Fruit fly (Drosophila melanogaster) whole organism, embryonic: ENCODE data around the gene CG32767.

ENCODE experiments used
- ATbp ChIP-seq: fragments of 200-800 bp; sonication (Bioruptor generic); optimal IDR thresholded peaks from 2 replicates; lab custom pipeline; 2017; ENCODE audit warnings: missing biosample characterization, mild to moderate bottlenecking, missing genetic modification characterization, missing genetic modification reagents
- CG10366 ChIP-seq: fragments of 200-800 bp; sonication (Bioruptor generic); IDR thresholded peaks from 2 replicates; pipeline ENCODE4 v1.3.6; 2022; ENCODE audit warnings: missing biosample characterization, missing genetic modification characterization
- CG12391 ChIP-seq: fragments of 200-800 bp; sonication (Bioruptor generic); optimal IDR thresholded peaks from 3 replicates; lab custom pipeline; 2018; ENCODE audit warnings: missing biosample characterization, mild to moderate bottlenecking, missing genetic modification characterization, moderate library complexity
- CG12769 ChIP-seq: fragments of 200-800 bp; sonication (Bioruptor generic); optimal IDR thresholded peaks from 2 replicates; lab custom pipeline; 2019; ENCODE audit warnings: missing biosample characterization, mild to moderate bottlenecking, missing genetic modification characterization, moderate library complexity
- CG13424 ChIP-seq: fragments of 200-800 bp; sonication (Bioruptor generic); optimal IDR thresholded peaks from 2 replicates; lab custom pipeline; 2019; ENCODE audit warnings: missing biosample characterization, mild to moderate bottlenecking, missing genetic modification characterization, moderate library complexity
- CG14710 ChIP-seq: fragments of 200-800 bp; sonication (Bioruptor generic); optimal IDR thresholded peaks from 3 replicates; lab custom pipeline; 2019; ENCODE audit warnings: missing biosample characterization, mild to moderate bottlenecking, missing genetic modification characterization, moderate library complexity
- CG15269 ChIP-seq: fragments of 200-800 bp; sonication (Bioruptor generic); optimal IDR thresholded peaks from 2 replicates; lab custom pipeline; 2018; ENCODE audit warnings: missing biosample characterization, mild to moderate bottlenecking, missing genetic modification characterization, moderate library complexity
- CG15696 ChIP-seq: fragments of 200-800 bp; sonication (Bioruptor generic); optimal IDR thresholded peaks from 2 replicates; lab custom pipeline; 2019; ENCODE audit warnings: missing biosample characterization, mild to moderate bottlenecking, missing genetic modification characterization, moderate library complexity
- CG1602 ChIP-seq: fragments of 200-800 bp; sonication (Bioruptor generic); optimal IDR thresholded peaks from 3 replicates; lab custom pipeline; 2016; ENCODE audit warnings: missing biosample characterization, missing genetic modification characterization
- CG1603 ChIP-seq: fragments of 200-800 bp; sonication (Bioruptor generic); optimal IDR thresholded peaks from 2 replicates; lab custom pipeline; 2019; ENCODE audit warnings: missing biosample characterization, mild to moderate bottlenecking, missing genetic modification characterization, moderate library complexity
- CG17385 ChIP-seq: fragments of 200-800 bp; sonication (Bioruptor generic); optimal IDR thresholded peaks from 3 replicates; lab custom pipeline; 2018; ENCODE audit warnings: missing biosample characterization, mild to moderate bottlenecking, missing genetic modification characterization
- CG17802 ChIP-seq: fragments of 200-800 bp; sonication (Bioruptor generic); optimal IDR thresholded peaks from 2 replicates; lab custom pipeline; 2018; ENCODE audit warnings: missing biosample characterization, mild to moderate bottlenecking, missing genetic modification characterization, moderate library complexity
- CG18619 ChIP-seq: fragments of 200-800 bp; sonication (Bioruptor generic); optimal IDR thresholded peaks from 3 replicates; lab custom pipeline; 2017; ENCODE audit warnings: missing biosample characterization, mild to moderate bottlenecking, missing genetic modification characterization
- CG2712 ChIP-seq: fragments of 200-800 bp; optimal IDR thresholded peaks from 3 replicates; lab custom pipeline; 2019; ENCODE audit warnings: missing biosample characterization, mild to moderate bottlenecking, missing genetic modification characterization, moderate library complexity
- CG30403 ChIP-seq: fragments of 200-800 bp; sonication (Bioruptor generic); optimal IDR thresholded peaks from 3 replicates; lab custom pipeline; 2016; ENCODE audit warnings: missing biosample characterization, missing genetic modification characterization
- CG31388 ChIP-seq: fragments of 200-800 bp; sonication (Bioruptor generic); optimal IDR thresholded peaks from 2 replicates; lab custom pipeline; 2016; ENCODE audit warnings: missing biosample characterization, missing genetic modification characterization
- CG31441 ChIP-seq: fragments of 200-800 bp; sonication (Bioruptor generic); IDR thresholded peaks from 2 replicates; pipeline ENCODE4 v1.3.6; 2022; ENCODE audit warnings: missing biosample characterization, missing genetic modification characterization
- CG34376 ChIP-seq: fragments of 200-800 bp; sonication (Bioruptor generic); optimal IDR thresholded peaks from 2 replicates; lab custom pipeline; 2018; ENCODE audit warnings: missing biosample characterization, mild to moderate bottlenecking, missing genetic modification characterization
- CG4730 ChIP-seq: fragments of 200-800 bp; sonication (Bioruptor generic); IDR thresholded peaks from 2 replicates; pipeline ENCODE4 v1.3.6; 2022; ENCODE audit warnings: missing biosample characterization, missing genetic modification characterization
- CG4820 ChIP-seq: fragments of 200-800 bp; sonication (Bioruptor generic); optimal IDR thresholded peaks from 3 replicates; lab custom pipeline; 2016; ENCODE audit warnings: missing biosample characterization, missing genetic modification characterization
- CG5245 ChIP-seq: fragments of 200-800 bp; sonication (Bioruptor generic); optimal IDR thresholded peaks from 3 replicates; lab custom pipeline; 2016; ENCODE audit warnings: missing biosample characterization, missing genetic modification characterization
- CG6654 ChIP-seq: fragments of 200-800 bp; sonication (Bioruptor generic); optimal IDR thresholded peaks from 2 replicates; lab custom pipeline; 2017; ENCODE audit warnings: missing biosample characterization, mild to moderate bottlenecking, missing genetic modification characterization
- CG6765 ChIP-seq: fragments of 200-800 bp; sonication (Bioruptor generic); optimal IDR thresholded peaks from 3 replicates; lab custom pipeline; 2017; ENCODE audit warnings: missing biosample characterization, mild to moderate bottlenecking, missing genetic modification characterization
- CG7556 ChIP-seq: fragments of 200-800 bp; sonication (Bioruptor generic); optimal IDR thresholded peaks from 2 replicates; lab custom pipeline; 2017; ENCODE audit warnings: missing biosample characterization, mild to moderate bottlenecking, missing genetic modification characterization
- CG7839 ChIP-seq: fragments of 200-800 bp; sonication (Bioruptor generic); optimal IDR thresholded peaks from 3 replicates; lab custom pipeline; 2018; ENCODE audit warnings: missing biosample characterization, mild to moderate bottlenecking, missing genetic modification characterization, moderate library complexity
- CG7963 ChIP-seq: fragments of 200-800 bp; sonication (Bioruptor generic); IDR thresholded peaks from 3 replicates; pipeline ENCODE4 v1.3.6; 2022; ENCODE audit warnings: missing biosample characterization, missing genetic modification characterization; ENCODE audit not compliant: partially characterized antibody
- Chrac-16 ChIP-seq: fragments of 200-800 bp; sonication (Bioruptor generic); optimal IDR thresholded peaks from 3 replicates; lab custom pipeline; 2016; ENCODE audit warnings: missing biosample characterization, missing genetic modification characterization
- D19B ChIP-seq: fragments of 200-800 bp; sonication (Bioruptor generic); optimal IDR thresholded peaks from 2 replicates; lab custom pipeline; 2017; ENCODE audit warnings: missing biosample characterization, mild to moderate bottlenecking, missing genetic modification characterization
- Dek ChIP-seq: fragments of 200-800 bp; sonication (Bioruptor generic); optimal IDR thresholded peaks from 3 replicates; lab custom pipeline; 2019; ENCODE audit warnings: missing biosample characterization, mild to moderate bottlenecking, missing genetic modification characterization, moderate library complexity
- Dip2 ChIP-seq: fragments of 200-800 bp; sonication (Bioruptor generic); IDR thresholded peaks from 2 replicates; pipeline ENCODE4 v1.3.6; 2022; ENCODE audit warnings: missing biosample characterization, missing genetic modification characterization
- E2f1 ChIP-seq: fragments of 200-800 bp; sonication (Bioruptor generic); IDR thresholded peaks from 2 replicates; pipeline ENCODE4 v1.3.6; 2022; ENCODE audit warnings: missing biosample characterization, missing genetic modification characterization
- Eip74EF ChIP-seq, 2 experiments: fragments of 200-800 bp in 1 of 2; fragments of >200 bp in 1 of 2; sonication (Bioruptor generic) in 1 of 2; optimal IDR thresholded peaks; 2 replicates each; lab custom pipeline; 2017 to 2019; ENCODE audit warnings: missing biosample characterization in 2 of 2, missing genetic modification characterization in 2 of 2, mild to moderate bottlenecking in 1 of 2, moderate library complexity in 1 of 2
- Ets65A ChIP-seq: fragments of 200-800 bp; sonication (Bioruptor generic); peaks from one replicate; lab custom pipeline; 2016; ENCODE audit warnings: missing biosample characterization, missing genetic modification characterization
- Hr39 ChIP-seq: fragments of >200 bp; optimal IDR thresholded peaks from 2 replicates; lab custom pipeline; 2017
- Sin3A ChIP-seq: fragments of >200 bp; optimal IDR thresholded peaks from 2 replicates; lab custom pipeline; 2018
- Sox102F ChIP-seq: fragments of 200-800 bp; sonication (Bioruptor generic); optimal IDR thresholded peaks from 2 replicates; lab custom pipeline; 2018; ENCODE audit warnings: missing biosample characterization, mild to moderate bottlenecking, missing genetic modification characterization, moderate library complexity
- aop ChIP-seq: fragments of 200-800 bp; sonication (Bioruptor generic); IDR thresholded peaks from 2 replicates; pipeline ENCODE4 v1.3.6; 2022; ENCODE audit warnings: missing biosample characterization, missing genetic modification characterization
- bcd ChIP-seq: fragments of 200-800 bp; sonication (Bioruptor generic); optimal IDR thresholded peaks from 2 replicates; lab custom pipeline; 2017; ENCODE audit warnings: missing biosample characterization, mild to moderate bottlenecking, missing genetic modification characterization
- bigmax ChIP-seq: fragments of 200-800 bp; sonication (Bioruptor generic); optimal IDR thresholded peaks from 2 replicates; lab custom pipeline; 2018; ENCODE audit warnings: missing biosample characterization, mild to moderate bottlenecking, missing genetic modification characterization
- bowl ChIP-seq: fragments of 200-800 bp; sonication (Bioruptor generic); IDR thresholded peaks from 2 replicates; pipeline ENCODE4 v1.3.6; 2022; ENCODE audit warnings: missing biosample characterization, missing genetic modification characterization
- kah ChIP-seq: fragments of 200-800 bp; sonication (Bioruptor generic); optimal IDR thresholded peaks from 2 replicates; lab custom pipeline; 2018; ENCODE audit warnings: missing biosample characterization, mild to moderate bottlenecking, missing genetic modification characterization
- oc ChIP-seq: fragments of 200-800 bp; sonication (Bioruptor generic); optimal IDR thresholded peaks from 2 replicates; lab custom pipeline; 2018; ENCODE audit warnings: missing biosample characterization, mild to moderate bottlenecking, missing genetic modification characterization, moderate library complexity
- peb ChIP-seq: fragments of 200-800 bp; sonication (Bioruptor generic); IDR thresholded peaks from 2 replicates; pipeline ENCODE4 v1.3.6; 2022; ENCODE audit warnings: missing biosample characterization, missing genetic modification characterization
- phol ChIP-seq: fragments of 200-800 bp; sonication (Bioruptor generic); optimal IDR thresholded peaks from 3 replicates; lab custom pipeline; 2018; ENCODE audit warnings: missing biosample characterization, mild to moderate bottlenecking, missing genetic modification characterization, moderate library complexity
- prd ChIP-seq, 3 experiments: fragments of >200 bp in 2 of 3; fragments of 200-800 bp in 1 of 3; sonication (Bioruptor generic) in 1 of 3; optimal IDR thresholded peaks in 2 of 3; IDR thresholded peaks in 1 of 3; 2 replicates in 2 of 3; 3 replicates in 1 of 3; pipeline versions ENCODE4 v1.3.6 to Lab custom; 2017 to 2022; ENCODE audit warnings: missing biosample characterization in 1 of 3, missing genetic modification characterization in 1 of 3
- ro ChIP-seq: fragments of 200-800 bp; sonication (Bioruptor generic); IDR thresholded peaks from 2 replicates; pipeline ENCODE4 v1.3.6; 2022; ENCODE audit warnings: missing biosample characterization, missing genetic modification characterization
- row ChIP-seq: fragments of 200-800 bp; sonication (Bioruptor generic); IDR thresholded peaks from 3 replicates; pipeline ENCODE4 v1.3.6; 2022; ENCODE audit warnings: missing biosample characterization, missing genetic modification characterization
- tio ChIP-seq: fragments of 200-800 bp; sonication (Bioruptor generic); optimal IDR thresholded peaks from 2 replicates; lab custom pipeline; 2017; ENCODE audit warnings: missing biosample characterization, missing genetic modification characterization, inconsistent platforms
- zfh1 ChIP-seq: fragments of 200-800 bp; sonication (Bioruptor generic); IDR thresholded peaks from 3 replicates; pipeline ENCODE4 v1.3.6; 2022; ENCODE audit warnings: missing biosample characterization, missing genetic modification characterization

The CG32767 gene

DNA sequence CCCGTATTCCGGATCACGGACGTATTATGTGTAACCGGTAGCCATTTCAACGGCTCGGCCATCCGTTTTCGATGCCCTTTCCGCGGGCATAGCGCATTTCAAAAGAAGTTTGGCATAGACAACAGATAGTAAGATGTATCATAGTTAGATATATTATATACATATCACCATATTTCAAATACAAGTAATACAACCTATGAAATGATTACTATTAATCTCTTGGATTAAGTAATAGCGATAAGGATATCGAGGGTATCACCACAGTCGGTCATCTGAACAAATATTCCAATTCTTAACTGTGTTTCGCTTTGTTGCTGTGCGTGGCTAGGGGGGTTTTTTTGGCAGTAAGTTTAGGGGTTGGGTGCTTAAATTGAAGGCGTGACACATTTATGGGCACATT lies 11.1 kb upstream of the CG32767 start (continued):
- no peak for TF ChIP-seq peb (GFP tag; lab: Robert Waterston, UW)
- no peak for TF ChIP-seq zfh1 (GFP tag; lab: Robert Waterston, UW)
- TF ChIP-seq CG18619 (GFP tag; lab: Kevin White, UChicago), result peak; percentile 25
- no peak for TF ChIP-seq CG15696 (tag; lab: Kevin White, UChicago)
- peak; percentile 22 for TF ChIP-seq CG6765 (GFP tag; lab: Kevin White, UChicago)
- TF ChIP-seq CG6654 (GFP tag; lab: Kevin White, UChicago), result no peak
- peak; percentile 18 for TF ChIP-seq ATbp (GFP tag; lab: Kevin White, UChicago)
- peak; percentile 53 for TF ChIP-seq CG7556 (GFP tag; lab: Kevin White, UChicago)
- TF ChIP-seq CG5245, result no peak
- no peak for TF ChIP-seq E2f1
- TF ChIP-seq bigmax, result no peak
- TF ChIP-seq CG12769 (tag; lab: Kevin White, UChicago), result peak; percentile 71
- no peak for TF ChIP-seq prd (optimal IDR thresholded peaks at IDR 0.05; lab: Kevin White, UChicago)
- TF ChIP-seq prd (GFP tag; IDR thresholded peaks at IDR 0.05; lab: Robert Waterston, UW), result 0 out of 3 replicates have a peak, but pooled peaks have one; percentile 15
- TF ChIP-seq phol (tag; lab: Kevin White, UChicago), result peak; percentile 35
- no peak for TF ChIP-seq CG1602 (GFP tag; lab: Kevin White, UChicago)
- TF ChIP-seq CG17802, result no peak
- peak; percentile 49 for TF ChIP-seq Sox102F (GFP tag; lab: Kevin White, UChicago)
- TF ChIP-seq CG15269 (tag; lab: Kevin White, UChicago), result peak; percentile 59
- no peak for TF ChIP-seq kah (GFP tag; lab: Kevin White, UChicago)
- TF ChIP-seq Dip2, result no peak
- peak; percentile 50 for TF ChIP-seq CG12391 (tag; lab: Kevin White, UChicago)
- TF ChIP-seq aop (GFP tag; lab: Robert Waterston, UW), result no peak
- peak; percentile 61 for TF ChIP-seq CG1603 (tag; lab: Kevin White, UChicago)
- peak; percentile 31 for TF ChIP-seq CG30403 (GFP tag; lab: Kevin White, UChicago)
- TF ChIP-seq Chrac-16, result no peak
- TF ChIP-seq tio (GFP tag; lab: Kevin White, UChicago), result no peak
- peak; percentile 44 for TF ChIP-seq Dek (tag; lab: Kevin White, UChicago)
- peak; percentile 19 for TF ChIP-seq CG10366 (GFP tag; lab: Robert Waterston, UW)
- TF ChIP-seq Sin3A (lab: Kevin White, UChicago), result no peak
- peak; percentile 47 for TF ChIP-seq CG2712
- TF ChIP-seq CG7963 (GFP tag; lab: Robert Waterston, UW), result no peak
- TF ChIP-seq ro (GFP tag; lab: Robert Waterston, UW), result no peak
- TF ChIP-seq CG13424, result peak; percentile 50
- TF ChIP-seq CG4820 (GFP tag; lab: Kevin White, UChicago), result peak; percentile 9
- no peak for TF ChIP-seq Hr39 (lab: Kevin White, UChicago)
- peak; percentile 6 for TF ChIP-seq bcd (GFP tag; lab: Kevin White, UChicago)
- peak; percentile 64 for TF ChIP-seq D19B (GFP tag; lab: Kevin White, UChicago)
- no peak for TF ChIP-seq bowl (GFP tag; lab: Robert Waterston, UW)
- TF ChIP-seq oc (tag; lab: Kevin White, UChicago), result peak; percentile 5
- TF ChIP-seq CG31388, result no peak
- TF ChIP-seq CG7839 (tag; lab: Kevin White, UChicago), result peak; percentile 49
- TF ChIP-seq CG34376, result no peak
- TF ChIP-seq row (GFP tag; lab: Robert Waterston, UW), result peak; percentile 74
- TF ChIP-seq CG31441 (GFP tag; lab: Robert Waterston, UW), result peak; percentile 58
- no peak for TF ChIP-seq CG4730
- peak; percentile 22 for TF ChIP-seq Ets65A
- TF ChIP-seq CG14710, result peak; percentile 11
- TF ChIP-seq CG17385 (GFP tag; lab: Kevin White, UChicago), result peak; percentile 36
- TF ChIP-seq Eip74EF (GFP tag; optimal IDR thresholded peaks at IDR 0.05; lab: Kevin White, UChicago), result no peak
